Worm (Caenorhabditis elegans) whole organism, L3 larva: ENCODE measurements around the gene Y57G11C.1142.

ENCODE experiments used
- ama-1 ChIP-seq: fragments of 150-350 bp; optimal IDR thresholded peaks from 2 replicates; lab custom pipeline; 2018
- ceh-82 ChIP-seq: fragments of 150-350 bp; optimal IDR thresholded peaks from 2 replicates; lab custom pipeline; 2014; ENCODE audit warnings: missing biosample characterization, missing genetic modification characterization
- elt-1 ChIP-seq: fragments of 150-350 bp; optimal IDR thresholded peaks from 2 replicates; lab custom pipeline; 2014; ENCODE audit warnings: missing biosample characterization, missing genetic modification characterization
- eor-1 ChIP-seq, 2 experiments: fragments of 150-350 bp; optimal IDR thresholded peaks; 2 replicates each; lab custom pipeline; 2014 to 2018; ENCODE audit warnings: missing biosample characterization in 2 of 2, missing genetic modification characterization in 2 of 2
- fos-1 ChIP-seq: fragments of 150-350 bp; optimal IDR thresholded peaks from 2 replicates; lab custom pipeline; 2014; ENCODE audit warnings: missing biosample characterization, missing genetic modification characterization
- nhr-11 ChIP-seq: fragments of 150-350 bp; optimal IDR thresholded peaks from 2 replicates; lab custom pipeline; 2014; ENCODE audit warnings: missing biosample characterization, missing genetic modification characterization
- nhr-23 ChIP-seq: fragments of 150-350 bp; optimal IDR thresholded peaks from 2 replicates; lab custom pipeline; 2014; ENCODE audit warnings: missing biosample characterization, missing genetic modification reagents, missing genetic modification characterization
- pha-4 ChIP-seq: fragments of 150-350 bp; optimal IDR thresholded peaks from 2 replicates; lab custom pipeline; 2014; ENCODE audit warnings: missing biosample characterization, missing genetic modification reagents, missing genetic modification characterization
- sea-2 ChIP-seq: fragments of 150-350 bp; sonication (generic microtip); optimal IDR thresholded peaks from 4 replicates; lab custom pipeline; 2014; ENCODE audit warnings: missing biosample characterization, missing genetic modification reagents, missing genetic modification characterization
- skn-1 ChIP-seq: fragments of 150-350 bp; optimal IDR thresholded peaks from 2 replicates; lab custom pipeline; 2014; ENCODE audit warnings: missing biosample characterization, missing genetic modification characterization
- snpc-4 ChIP-seq: fragments of 150-350 bp; optimal IDR thresholded peaks from 2 replicates; lab custom pipeline; 2014; ENCODE audit warnings: missing biosample characterization, missing genetic modification characterization
- unc-39 ChIP-seq: sonication (generic microtip); optimal IDR thresholded peaks from 4 replicates; lab custom pipeline; 2017; ENCODE audit warnings: missing biosample characterization, missing genetic modification characterization
- unc-62 ChIP-seq: fragments of 150-350 bp; sonication (generic microtip); optimal IDR thresholded peaks from 4 replicates; lab custom pipeline; 2014; ENCODE audit warnings: missing biosample characterization, missing genetic modification reagents, missing genetic modification characterization
- ztf-4 ChIP-seq: fragments of 150-350 bp; optimal IDR thresholded peaks from 2 replicates; lab custom pipeline; 2014; ENCODE audit warnings: missing biosample characterization, missing genetic modification characterization

DNA sequence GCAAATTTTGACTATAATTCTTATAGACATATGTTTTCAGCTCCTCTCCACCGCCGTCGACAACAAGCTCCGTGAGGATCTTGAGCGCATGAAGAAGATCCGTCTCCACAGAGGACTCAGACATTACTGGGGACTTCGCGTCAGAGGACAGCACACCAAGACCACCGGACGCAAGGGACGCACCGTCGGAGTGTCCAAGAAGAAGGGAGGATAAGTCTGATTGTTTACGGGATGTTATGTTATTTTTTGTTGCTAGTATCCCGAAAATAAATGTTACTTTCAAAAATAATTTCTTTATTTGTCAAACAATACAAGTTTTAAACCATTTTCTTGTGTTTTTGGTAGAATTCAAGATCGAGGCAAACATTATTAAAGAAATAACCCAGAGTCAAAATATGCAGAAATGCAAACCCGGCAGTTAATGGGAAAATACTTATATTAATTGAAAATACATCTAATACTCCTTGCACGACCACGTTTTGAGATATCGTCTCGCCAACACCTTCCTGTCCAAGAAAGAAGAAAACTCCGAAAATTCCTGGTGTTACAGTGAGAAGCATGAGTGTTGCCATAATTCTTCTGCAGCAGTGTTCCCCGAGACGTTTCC is 23.8 kb downstream of the Y57G11C.1142 start:
- TF ChIP-seq ama-1 (lab: Kevin White, UChicago), result no peak
- TF ChIP-seq elt-1 (tag; lab: Kevin White, UChicago), result no peak
- TF ChIP-seq pha-4 (tag; lab: Kevin White, UChicago), result no peak
- TF ChIP-seq unc-62, result no peak
- no peak for TF ChIP-seq fos-1 (tag; lab: Kevin White, UChicago)
- no peak for TF ChIP-seq snpc-4 (tag; lab: Kevin White, UChicago)
- no peak for TF ChIP-seq nhr-11 (tag; lab: Kevin White, UChicago)
- no peak for TF ChIP-seq sea-2 (GFP tag; lab: Kevin White, UChicago)
- no peak for TF ChIP-seq ztf-4 (tag; lab: Kevin White, UChicago)
- TF ChIP-seq ceh-82 (tag; lab: Kevin White, UChicago), result no peak
- TF ChIP-seq nhr-23 (tag; lab: Kevin White, UChicago), result no peak
- no peak for TF ChIP-seq unc-39
- no peak for TF ChIP-seq eor-1 (tag; optimal IDR thresholded peaks at IDR 0.05; lab: Kevin White, UChicago)
- TF ChIP-seq skn-1 (tag; lab: Kevin White, UChicago), result no peak
